Worm (Caenorhabditis elegans) whole organism, mixed stage, embryonic: Measurements from ENCODE around the gene rnp-3.

Source experiments
- M03D4.4 ChIP-seq: sonication (generic microtip); optimal IDR thresholded peaks from 2 replicates; lab custom pipeline; 2017; ENCODE audit warnings: mild to moderate bottlenecking, missing genetic modification characterization, missing compliant biosample characterization
- bed-3 ChIP-seq: fragments of 200-800 bp; sonication (Bioruptor generic); optimal IDR thresholded peaks from 3 replicates; lab custom pipeline; 2018; ENCODE audit warnings: mild to moderate bottlenecking, missing genetic modification characterization, moderate library complexity, missing compliant biosample characterization
- blmp-1 ChIP-seq: fragments of 150-350 bp; optimal IDR thresholded peaks from 2 replicates; lab custom pipeline; 2014; ENCODE audit warnings: missing biosample characterization, missing genetic modification characterization
- ceh-39 ChIP-seq: fragments of 150-350 bp; optimal IDR thresholded peaks from 2 replicates; lab custom pipeline; 2014; ENCODE audit warnings: missing biosample characterization, missing genetic modification characterization
- ceh-43 ChIP-seq: fragments of 200-800 bp; sonication (Bioruptor generic); optimal IDR thresholded peaks from 2 replicates; lab custom pipeline; 2018; ENCODE audit warnings: mild to moderate bottlenecking, missing genetic modification characterization, moderate library complexity, missing compliant biosample characterization
- ceh-83 ChIP-seq: fragments of 200-800 bp; sonication (Bioruptor generic); optimal IDR thresholded peaks from 2 replicates; lab custom pipeline; 2018; ENCODE audit warnings: mild to moderate bottlenecking, missing genetic modification characterization, missing compliant biosample characterization
- ces-1 ChIP-seq: fragments of 150-350 bp; optimal IDR thresholded peaks from 2 replicates; lab custom pipeline; 2014; ENCODE audit warnings: missing biosample characterization, missing genetic modification reagents, missing genetic modification characterization
- cnd-1 ChIP-seq: fragments of 200-800 bp; sonication (Bioruptor generic); optimal IDR thresholded peaks from 2 replicates; lab custom pipeline; 2018; ENCODE audit warnings: mild to moderate bottlenecking, missing genetic modification characterization, missing compliant biosample characterization
- drap-1 ChIP-seq: fragments of 200-800 bp; sonication (Bioruptor generic); optimal IDR thresholded peaks from 3 replicates; lab custom pipeline; 2018; ENCODE audit warnings: mild to moderate bottlenecking, missing genetic modification characterization, missing compliant biosample characterization
- elt-1 ChIP-seq: sonication (generic microtip); optimal IDR thresholded peaks from 2 replicates; lab custom pipeline; 2017; ENCODE audit warnings: missing genetic modification characterization, mild to moderate bottlenecking, missing compliant biosample characterization, antibody characterized with exemption, moderate library complexity, borderline replicate concordance; ENCODE audit not compliant: insufficient read depth
- elt-3 ChIP-seq: fragments of 150-350 bp; optimal IDR thresholded peaks from 2 replicates; lab custom pipeline; 2014; ENCODE audit warnings: missing biosample characterization, missing genetic modification characterization
- flh-1 ChIP-seq: fragments of 200-800 bp; sonication (Bioruptor generic); optimal IDR thresholded peaks from 2 replicates; lab custom pipeline; 2018; ENCODE audit warnings: mild to moderate bottlenecking, missing genetic modification characterization, moderate library complexity, missing compliant biosample characterization
- ham-2 ChIP-seq: fragments of 200-800 bp; sonication (Bioruptor generic); optimal IDR thresholded peaks from 2 replicates; lab custom pipeline; 2018; ENCODE audit warnings: mild to moderate bottlenecking, missing genetic modification characterization, missing compliant biosample characterization
- hlh-1 ChIP-seq: fragments of 150-350 bp; optimal IDR thresholded peaks from 2 replicates; lab custom pipeline; 2014; ENCODE audit warnings: missing biosample characterization, missing genetic modification reagents, missing genetic modification characterization
- lin-32 ChIP-seq: fragments of 200-800 bp; sonication (Bioruptor generic); optimal IDR thresholded peaks from 2 replicates; lab custom pipeline; 2018; ENCODE audit warnings: mild to moderate bottlenecking, missing genetic modification characterization, missing compliant biosample characterization
- lsy-2 ChIP-seq: fragments of 150-350 bp; optimal IDR thresholded peaks from 2 replicates; lab custom pipeline; 2014; ENCODE audit warnings: missing biosample characterization, missing genetic modification characterization
- mab-5 ChIP-seq: fragments of 150-350 bp; optimal IDR thresholded peaks from 2 replicates; lab custom pipeline; 2014; ENCODE audit warnings: missing biosample characterization, missing genetic modification characterization
- mep-1 ChIP-seq: fragments of 150-350 bp; optimal IDR thresholded peaks from 2 replicates; lab custom pipeline; 2017; ENCODE audit warnings: missing biosample characterization, missing genetic modification reagents, missing genetic modification characterization, inconsistent platforms
- mls-2 ChIP-seq: sonication (generic microtip); optimal IDR thresholded peaks from 2 replicates; lab custom pipeline; 2016; ENCODE audit warnings: mild to moderate bottlenecking, missing genetic modification characterization, moderate library complexity, missing compliant biosample characterization
- nhr-2 ChIP-seq: fragments of 150-350 bp; optimal IDR thresholded peaks from 2 replicates; lab custom pipeline; 2014; ENCODE audit warnings: missing biosample characterization, missing genetic modification characterization
- nhr-28 ChIP-seq: fragments of 150-350 bp; optimal IDR thresholded peaks from 2 replicates; lab custom pipeline; 2014; ENCODE audit warnings: missing biosample characterization, missing genetic modification characterization
- nhr-76 ChIP-seq: sonication (generic microtip); optimal IDR thresholded peaks from 2 replicates; lab custom pipeline; 2017; ENCODE audit warnings: missing biosample characterization, missing genetic modification characterization
- pha-4 ChIP-seq: fragments of 150-350 bp; optimal IDR thresholded peaks from 2 replicates; lab custom pipeline; 2018; ENCODE audit warnings: missing biosample characterization, missing genetic modification reagents, missing genetic modification characterization
- sem-2 ChIP-seq: fragments of 200-800 bp; sonication (Bioruptor generic); optimal IDR thresholded peaks from 2 replicates; lab custom pipeline; 2018; ENCODE audit warnings: mild to moderate bottlenecking, missing genetic modification characterization, missing compliant biosample characterization
- snpc-4 ChIP-seq: fragments of 150-350 bp; optimal IDR thresholded peaks from 2 replicates; lab custom pipeline; 2014; ENCODE audit warnings: missing biosample characterization, missing genetic modification characterization
- sptf-1 ChIP-seq: sonication (generic microtip); optimal IDR thresholded peaks from 2 replicates; lab custom pipeline; 2017; ENCODE audit warnings: mild to moderate bottlenecking, missing genetic modification characterization, moderate library complexity, missing compliant biosample characterization
- tbx-8 ChIP-seq: fragments of 200-800 bp; sonication (Bioruptor generic); optimal IDR thresholded peaks from 2 replicates; lab custom pipeline; 2018; ENCODE audit warnings: mild to moderate bottlenecking, missing genetic modification characterization, moderate library complexity, missing compliant biosample characterization
- unc-120 ChIP-seq: sonication (generic microtip); optimal IDR thresholded peaks from 2 replicates; lab custom pipeline; 2017; ENCODE audit warnings: missing genetic modification characterization, missing compliant biosample characterization; ENCODE audit not compliant: poor library complexity, severe bottlenecking
- unc-62 ChIP-seq: fragments of 150-350 bp; optimal IDR thresholded peaks from 2 replicates; lab custom pipeline; 2014; ENCODE audit warnings: missing biosample characterization, missing genetic modification reagents, missing genetic modification characterization
- zip-8 ChIP-seq: fragments of 150-350 bp; optimal IDR thresholded peaks from 2 replicates; lab custom pipeline; 2014; ENCODE audit warnings: missing biosample characterization, missing genetic modification characterization
- ztf-11 ChIP-seq: fragments of 150-350 bp; optimal IDR thresholded peaks from 2 replicates; lab custom pipeline; 2014; ENCODE audit warnings: missing biosample characterization, missing genetic modification characterization

rnp-3 gene

DNA sequence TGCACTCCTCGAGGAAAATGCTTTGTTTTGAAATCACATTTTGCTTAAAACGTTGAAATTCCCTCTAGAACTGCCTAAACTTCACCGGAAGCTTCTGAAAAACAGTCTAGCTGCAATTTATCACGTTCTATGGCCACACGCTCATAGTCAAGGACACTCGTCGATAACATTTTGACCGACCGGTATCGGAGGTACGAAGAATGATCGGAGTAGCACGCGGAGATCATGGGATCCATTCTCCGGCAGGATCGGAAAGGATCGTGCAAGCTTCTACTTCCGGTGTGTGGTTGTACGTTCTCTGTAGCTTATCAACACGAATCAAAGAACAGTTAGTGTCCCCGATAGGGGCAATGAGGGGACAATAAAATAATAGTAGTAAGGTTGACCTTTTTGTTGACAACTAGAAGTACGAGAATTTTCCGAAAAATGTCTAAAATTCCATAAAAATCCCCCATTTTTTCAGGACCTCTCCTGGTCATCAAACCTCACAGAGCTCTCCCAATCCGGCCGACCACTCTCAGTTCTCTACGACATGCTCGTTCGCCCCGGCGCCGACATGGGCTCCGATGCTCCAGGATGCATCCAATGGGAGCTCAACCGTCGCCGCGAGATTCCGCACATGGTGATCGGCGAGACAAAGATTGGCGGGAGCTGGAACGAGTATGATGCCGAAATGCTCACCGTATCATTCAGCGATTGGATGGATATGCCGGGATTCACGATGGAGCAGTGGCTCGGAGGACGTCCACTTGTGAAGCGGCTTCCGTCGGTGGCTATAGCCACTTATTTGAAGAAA is 42.4 kb downstream of the rnp-3 start:
- TF ChIP-seq mls-2 (tag; lab: Kevin White, UChicago) (no peak), M03D4.4 (tag; lab: Kevin White, UChicago) (no peak), mab-5 (tag; lab: Kevin White, UChicago) (no peak), ztf-11 (tag; lab: Kevin White, UChicago) (no peak), drap-1 (no peak), ceh-43 (GFP tag; lab: Kevin White, UChicago) (no peak), bed-3 (GFP tag; lab: Kevin White, UChicago) (no peak), unc-120 (no peak), sem-2 (GFP tag; lab: Kevin White, UChicago) (no peak), ham-2 (GFP tag; lab: Kevin White, UChicago) (no peak), elt-3 (no peak), lsy-2 (tag; lab: Kevin White, UChicago) (no peak), ceh-39 (tag; lab: Kevin White, UChicago) (no peak), lin-32 (GFP tag; lab: Kevin White, UChicago) (no peak), tbx-8 (GFP tag; lab: Kevin White, UChicago) (no peak), cnd-1 (tag; lab: Kevin White, UChicago) (no peak), hlh-1 (tag; lab: Kevin White, UChicago) (no peak)
- TF ChIP-seq, all 35 proteins: peak for 0

DNA sequence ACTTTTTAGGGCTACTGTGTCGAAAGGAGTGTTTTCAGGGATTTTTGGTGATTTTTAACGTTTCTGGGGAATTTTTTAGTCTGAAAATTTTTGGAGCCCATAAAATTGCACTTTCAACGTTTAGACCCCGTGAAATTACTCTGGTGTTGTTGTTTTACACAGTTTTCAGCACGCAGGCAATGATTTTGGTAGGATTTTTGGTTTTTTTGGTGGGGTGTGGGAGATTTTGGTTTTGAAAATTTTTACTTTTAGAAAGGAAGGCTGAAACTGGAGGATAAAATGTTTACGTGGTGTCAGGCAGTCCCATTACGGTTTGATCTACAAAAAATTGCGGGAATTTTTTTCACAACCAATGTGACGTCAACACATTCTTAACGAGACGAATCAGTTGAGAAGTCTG is 44.4 kb downstream of the rnp-3 start:
- TF ChIP-seq elt-3 (no peak), cnd-1 (tag; lab: Kevin White, UChicago) (no peak), mep-1 (tag; lab: Kevin White, UChicago) (no peak), tbx-8 (GFP tag; lab: Kevin White, UChicago) (no peak), nhr-2 (no peak), elt-1 (tag; lab: Kevin White, UChicago) (no peak), mls-2 (tag; lab: Kevin White, UChicago) (no peak), ceh-39 (tag; lab: Kevin White, UChicago) (no peak), flh-1 (GFP tag; lab: Kevin White, UChicago) (no peak), ceh-83 (no peak)

DNA sequence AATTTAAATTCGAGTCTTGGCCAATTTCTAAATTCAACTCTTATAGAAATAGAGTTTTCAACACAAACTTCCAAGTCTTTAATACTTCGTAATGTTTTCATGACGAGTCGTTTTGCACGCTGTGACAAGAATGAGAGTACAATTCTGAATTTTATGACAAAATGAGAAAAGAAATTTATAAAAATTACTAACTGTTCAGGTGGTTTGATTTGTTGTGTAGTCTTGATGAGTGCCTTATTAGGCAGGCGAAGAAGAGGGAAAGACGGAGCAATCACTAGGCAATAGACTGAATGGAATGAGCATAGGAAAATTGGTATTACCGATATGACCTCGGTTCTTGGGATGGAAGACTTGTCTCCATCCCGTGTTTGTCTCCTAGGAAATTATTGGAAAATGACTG is 46.1 kb downstream of the rnp-3 start, which contains the start of gene F30B5.11:
TSS of gene F30B5.11 (minus strand) at position 101 of the 400 bp plus-strand sequence.
- TF ChIP-seq lsy-2 (tag; lab: Kevin White, UChicago) (no peak), sem-2 (GFP tag; lab: Kevin White, UChicago) (no peak), elt-1 (tag; lab: Kevin White, UChicago) (no peak), ceh-39 (tag; lab: Kevin White, UChicago) (no peak), pha-4 (tag; lab: Kevin White, UChicago) (no peak), drap-1 (no peak), zip-8 (no peak), lin-32 (GFP tag; lab: Kevin White, UChicago) (no peak), ceh-43 (GFP tag; lab: Kevin White, UChicago) (no peak), snpc-4 (tag; lab: Kevin White, UChicago) (no peak)

DNA sequence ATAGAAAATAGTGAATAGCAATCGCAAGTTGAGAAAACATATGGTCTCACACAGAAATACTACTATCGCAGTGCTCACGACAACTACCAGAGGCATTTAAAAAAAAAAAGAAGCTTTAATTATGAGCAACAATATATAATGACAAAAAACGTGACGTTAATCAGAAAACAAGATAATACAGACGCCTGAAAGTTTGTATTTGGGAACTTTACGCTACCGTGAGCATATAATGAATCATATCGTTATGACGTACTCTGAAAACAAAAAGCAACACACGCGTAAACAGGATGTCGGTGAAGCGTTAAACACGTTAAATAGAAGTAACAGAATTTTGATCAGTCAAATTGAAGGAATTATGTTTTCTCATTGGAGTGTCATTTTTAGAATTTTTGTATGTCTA is 52.0 kb downstream of the rnp-3 start, which contains the start of gene srbc-71:
TSS of gene srbc-71 (minus strand) at position 101 of the 400 bp plus-strand sequence.
- TF ChIP-seq nhr-76 (tag; lab: Kevin White, UChicago) (no peak), hlh-1 (tag; lab: Kevin White, UChicago) (no peak), unc-62 (GFP tag; lab: Kevin White, UChicago) (no peak), cnd-1 (tag; lab: Kevin White, UChicago) (no peak), nhr-28 (tag; lab: Kevin White, UChicago) (no peak), drap-1 (no peak), zip-8 (no peak), M03D4.4 (tag; lab: Kevin White, UChicago) (no peak), mls-2 (tag; lab: Kevin White, UChicago) (no peak), elt-1 (tag; lab: Kevin White, UChicago) (no peak), sptf-1 (tag; lab: Kevin White, UChicago) (no peak), blmp-1 (tag; lab: Kevin White, UChicago) (no peak), bed-3 (GFP tag; lab: Kevin White, UChicago) (no peak), unc-120 (no peak), ces-1 (GFP tag; lab: Kevin White, UChicago) (no peak), snpc-4 (tag; lab: Kevin White, UChicago) (no peak), ceh-43 (GFP tag; lab: Kevin White, UChicago) (no peak), ceh-83 (no peak)
